Fruit fly (Drosophila melanogaster): ENCODE results near the gene CG3402.

The CG3402 gene

DNA sequence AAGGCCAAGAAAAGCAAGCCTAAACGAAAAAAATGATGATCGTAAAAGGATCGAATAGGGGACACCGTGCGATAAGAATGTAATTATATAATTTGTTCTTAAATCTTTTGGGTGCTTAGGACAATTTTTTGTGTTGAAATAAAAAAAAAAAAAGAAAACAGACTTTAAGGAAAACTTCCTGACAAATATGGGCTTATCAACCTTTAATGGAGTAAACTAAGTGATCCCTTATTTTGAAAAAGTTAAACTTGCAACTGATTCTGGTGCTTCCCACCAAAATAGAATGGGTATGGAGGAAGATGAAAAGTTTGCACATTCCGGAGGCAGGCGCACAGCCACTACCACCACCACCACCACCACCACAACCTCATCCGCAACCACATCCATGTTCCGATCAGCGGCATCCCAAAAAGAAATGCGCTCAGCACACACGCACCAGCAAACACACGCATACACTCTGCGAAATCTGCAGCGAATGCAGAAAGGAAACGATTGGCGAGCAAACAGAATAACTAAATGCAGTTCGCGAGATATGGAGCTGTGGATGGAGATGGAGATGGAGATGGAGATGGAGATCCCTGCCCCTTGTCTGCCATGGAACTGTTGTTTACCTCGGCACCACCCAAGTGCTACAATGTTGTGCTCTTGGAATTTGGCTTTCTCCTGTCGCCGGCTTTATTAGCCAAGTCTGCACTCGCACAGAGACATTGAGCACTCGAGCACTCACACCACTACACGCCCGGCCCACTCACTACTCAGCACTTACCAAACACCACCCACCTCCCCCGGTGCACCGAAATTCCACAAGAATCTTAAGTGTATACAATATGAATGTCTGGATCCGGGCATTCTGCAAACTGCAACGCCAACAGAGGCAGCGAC is 33.0 kb downstream of the CG3402 start:
- TF ChIP-seq pum (GFP tag; optimal IDR thresholded peaks at IDR 0.05), result no peak
- TF ChIP-seq corto (GFP tag; optimal IDR thresholded peaks at IDR 0.05), result peak; percentile 37
- no peak for TF ChIP-seq tx (GFP tag; optimal IDR thresholded peaks at IDR 0.05)
- TF ChIP-seq schlank (tag; optimal IDR thresholded peaks at IDR 0.05), result no peak
- peak; percentile 43 for TF ChIP-seq lbe (GFP tag; optimal IDR thresholded peaks at IDR 0.05)
- no peak for TF ChIP-seq tna (GFP tag; IDR thresholded peaks at IDR 0.05; ENCODE audit: partially characterized antibody)
- TF ChIP-seq vvl (GFP tag; IDR thresholded peaks at IDR 0.05), result no peak
- TF ChIP-seq ind (GFP tag; optimal IDR thresholded peaks at IDR 0.05), result no peak
- TF ChIP-seq nom (GFP tag; optimal IDR thresholded peaks at IDR 0.05), result peak; percentile 43
- no peak for TF ChIP-seq Abd-B (GFP tag; optimal IDR thresholded peaks at IDR 0.05)
- TF ChIP-seq lov (optimal IDR thresholded peaks at IDR 0.05), result no peak
- 0 out of 3 replicates have a peak, but pooled peaks have one; percentile 4 for TF ChIP-seq lov (GFP tag; IDR thresholded peaks at IDR 0.05)
- no peak for TF ChIP-seq Dp (GFP tag; optimal IDR thresholded peaks at IDR 0.05)
- no peak for TF ChIP-seq Sin3A (optimal IDR thresholded peaks at IDR 0.05)
- no peak for TF ChIP-seq prd (optimal IDR thresholded peaks at IDR 0.05)
- 0 out of 3 replicates have a peak, but pooled peaks have one; percentile 9 for TF ChIP-seq prd (GFP tag; IDR thresholded peaks at IDR 0.05)
- TF ChIP-seq kay (GFP tag; optimal IDR thresholded peaks at IDR 0.05), result no peak
- no peak for TF ChIP-seq inv (GFP tag; IDR thresholded peaks at IDR 0.05; ENCODE audit: partially characterized antibody)
- TF ChIP-seq CG6254 (GFP tag; optimal IDR thresholded peaks at IDR 0.05), result no peak
- TF ChIP-seq az2 (GFP tag; optimal IDR thresholded peaks at IDR 0.05), result no peak
- no peak for TF ChIP-seq gem (tag; optimal IDR thresholded peaks at IDR 0.05)
- no peak for TF ChIP-seq CG6854 (GFP tag; optimal IDR thresholded peaks at IDR 0.05)
- no peak for TF ChIP-seq seq (GFP tag; IDR thresholded peaks at IDR 0.05)
- peak in 1 of 2 experiments; percentile 31 for TF ChIP-seq Pdp1 (GFP tag; optimal IDR thresholded peaks at IDR 0.05)
- TF ChIP-seq rib (GFP tag; IDR thresholded peaks at IDR 0.05), result no peak
- no peak for TF ChIP-seq CG3838 (GFP tag; optimal IDR thresholded peaks at IDR 0.05)
- no peak for TF ChIP-seq HmgZ (tag; optimal IDR thresholded peaks at IDR 0.05)
- TF ChIP-seq CG16813 (GFP tag; IDR thresholded peaks at IDR 0.05; ENCODE audit: partially characterized antibody), result no peak
- TF ChIP-seq bsh (GFP tag; optimal IDR thresholded peaks at IDR 0.05), result peak in 1 of 2 experiments; percentile 81
- TF ChIP-seq Drgx (GFP tag; IDR thresholded peaks at IDR 0.05), result peak; percentile 27; the same call in 1 of the 2 replicates

DNA sequence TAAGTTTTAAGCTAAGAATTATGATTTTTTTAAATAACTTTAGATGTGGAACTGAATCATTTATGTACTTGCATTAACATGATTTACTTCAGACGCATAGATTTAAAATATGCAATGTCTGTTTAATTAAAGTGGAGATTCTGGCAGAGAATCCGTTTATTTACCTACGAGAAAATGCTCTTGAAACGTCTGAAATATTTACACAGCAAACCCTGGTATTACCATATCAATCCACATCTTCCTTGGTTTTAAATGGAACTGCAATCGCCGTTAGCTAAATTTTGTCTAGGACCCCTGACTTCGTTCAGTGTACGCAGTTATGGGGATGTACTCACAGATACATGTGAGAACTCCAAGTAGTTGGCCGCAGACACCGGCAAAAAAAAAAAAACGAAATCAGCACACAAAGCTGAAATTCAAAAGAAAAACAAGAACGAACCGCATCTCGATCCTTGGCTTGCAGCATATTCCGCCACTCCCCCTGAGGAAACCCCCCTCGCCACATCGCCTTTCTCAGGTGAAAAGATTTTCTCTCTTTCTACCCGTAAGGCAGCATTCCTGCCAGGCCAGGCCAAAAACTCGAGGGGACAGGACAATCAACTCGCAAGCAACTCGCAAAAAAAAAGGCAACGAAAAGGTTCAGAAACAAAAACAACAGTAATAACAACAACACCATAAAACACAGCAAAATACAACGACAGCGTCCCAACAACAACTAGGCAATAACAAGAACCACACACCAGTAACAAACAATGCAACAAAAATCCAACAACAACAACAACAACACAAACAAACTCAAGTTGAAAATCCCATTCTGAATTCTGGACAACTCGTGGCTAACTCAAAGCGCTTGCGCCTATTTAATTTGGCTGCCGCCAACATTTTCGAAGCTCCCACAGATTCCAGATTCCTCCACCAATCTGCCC is 34.1 kb downstream of the CG3402 start:
- TF ChIP-seq CG7987 (GFP tag; optimal IDR thresholded peaks at IDR 0.05), result no peak
- no peak for TF ChIP-seq NfI (GFP tag; optimal IDR thresholded peaks at IDR 0.05)
- no peak for TF ChIP-seq CG14441 (GFP tag; IDR thresholded peaks at IDR 0.05)
- no peak for TF ChIP-seq CG34376 (GFP tag; optimal IDR thresholded peaks at IDR 0.05)
- no peak for TF ChIP-seq CG10462 (GFP tag; optimal IDR thresholded peaks at IDR 0.05)
- TF ChIP-seq sr (GFP tag; IDR thresholded peaks at IDR 0.05), result no peak
- no peak for TF ChIP-seq CG43689 (GFP tag; IDR thresholded peaks at IDR 0.05)
- TF ChIP-seq Dek (tag; optimal IDR thresholded peaks at IDR 0.05), result no peak
- TF ChIP-seq Optix (GFP tag; IDR thresholded peaks at IDR 0.05), result no peak
- TF ChIP-seq Drgx (GFP tag; IDR thresholded peaks at IDR 0.05), result no peak; the same call in 1 of the 2 replicates
- peak; percentile 20 for TF ChIP-seq corto (GFP tag; optimal IDR thresholded peaks at IDR 0.05)
- no peak for TF ChIP-seq CG5245 (GFP tag; optimal IDR thresholded peaks at IDR 0.05)
- TF ChIP-seq zfh1 (GFP tag; IDR thresholded peaks at IDR 0.05), result 0 out of 3 replicates have a peak, but pooled peaks have one; percentile 23
- no peak for TF ChIP-seq Trl (optimal IDR thresholded peaks at IDR 0.05)
- TF ChIP-seq Trl (GFP tag; optimal IDR thresholded peaks at IDR 0.05), result no peak
- no peak for TF ChIP-seq CG17612 (GFP tag; IDR thresholded peaks at IDR 0.05)
- TF ChIP-seq pfk (GFP tag; optimal IDR thresholded peaks at IDR 0.05), result no peak
- no peak for TF ChIP-seq wdn (GFP tag; IDR thresholded peaks at IDR 0.05)
- TF ChIP-seq fru (optimal IDR thresholded peaks at IDR 0.05), result no peak
- TF ChIP-seq sens (GFP tag), result peak; percentile 71
- no peak for TF ChIP-seq CG12219 (GFP tag; optimal IDR thresholded peaks at IDR 0.05)

All from whole organism, embryonic.